Fruit fly (Drosophila melanogaster) whole organism, adult: ENCODE results near the gene CG15922.

Source experiments
- CG14711 ChIP-seq: fragments of 200-800 bp; sonication (Bioruptor generic); optimal IDR thresholded peaks from 2 replicates; lab custom pipeline; 2018; ENCODE audit warnings: missing biosample characterization, mild to moderate bottlenecking, missing genetic modification characterization, moderate library complexity
- CG7045 ChIP-seq: fragments of 200-800 bp; sonication (Bioruptor generic); optimal IDR thresholded peaks from 2 replicates; lab custom pipeline; 2017; ENCODE audit warnings: missing biosample characterization, mild to moderate bottlenecking, missing genetic modification characterization
- CG7101 ChIP-seq: fragments of 200-800 bp; sonication (Bioruptor generic); optimal IDR thresholded peaks from 2 replicates; lab custom pipeline; 2018; ENCODE audit warnings: missing biosample characterization, mild to moderate bottlenecking, missing genetic modification characterization, moderate library complexity
- Clk ChIP-seq: fragments of 200-800 bp; sonication (Bioruptor generic); optimal IDR thresholded peaks from 2 replicates; lab custom pipeline; 2017; ENCODE audit warnings: missing biosample characterization, missing genetic modification characterization
- Crg-1 ChIP-seq: fragments of 200-800 bp; sonication (Bioruptor generic); optimal IDR thresholded peaks from 2 replicates; lab custom pipeline; 2016; ENCODE audit warnings: missing biosample characterization, missing genetic modification characterization
- Hr96 ChIP-seq: fragments of 200-800 bp; sonication (Bioruptor generic); optimal IDR thresholded peaks from 2 replicates; lab custom pipeline; 2016; ENCODE audit warnings: missing biosample characterization, missing genetic modification characterization
- Mnt ChIP-seq: fragments of 200-800 bp; sonication (Bioruptor generic); optimal IDR thresholded peaks from 2 replicates; lab custom pipeline; 2016; ENCODE audit warnings: missing biosample characterization, mild to moderate bottlenecking, missing genetic modification characterization
- ovo ChIP-seq: fragments of 200-800 bp; sonication (Bioruptor generic); optimal IDR thresholded peaks from 2 replicates; lab custom pipeline; 2016; ENCODE audit warnings: missing biosample characterization, missing genetic modification characterization
- pad ChIP-seq: fragments of 200-800 bp; sonication (Bioruptor generic); optimal IDR thresholded peaks from 3 replicates; lab custom pipeline; 2017; ENCODE audit warnings: missing biosample characterization, missing genetic modification characterization, mild to moderate bottlenecking, moderate library complexity, missing genetic modification reagents
- tj ChIP-seq: fragments of 200-800 bp; sonication (Bioruptor generic); optimal IDR thresholded peaks from 3 replicates; lab custom pipeline; 2017; ENCODE audit warnings: missing biosample characterization, mild to moderate bottlenecking, missing genetic modification characterization, moderate library complexity

DNA sequence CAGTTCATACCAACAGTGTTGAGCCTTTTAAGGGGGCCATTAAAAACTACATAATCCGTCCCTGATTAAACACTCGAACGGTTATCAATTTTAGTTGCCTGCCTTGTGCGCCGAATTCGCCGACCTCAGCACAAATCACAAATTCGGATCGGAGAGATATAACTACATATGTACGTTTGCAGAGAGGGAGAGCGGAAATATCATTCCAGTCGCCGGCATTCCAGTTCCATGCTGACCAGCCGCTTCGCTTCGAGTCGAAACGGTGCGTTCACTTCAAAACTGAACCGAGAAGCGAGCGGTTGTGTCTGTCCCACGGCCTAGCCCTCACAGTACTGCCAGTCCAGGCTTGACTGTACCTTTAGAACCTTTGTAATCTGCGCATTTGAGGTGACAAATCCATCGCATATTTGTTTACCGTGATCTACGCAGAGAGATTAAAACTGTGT is 14.5 kb upstream of the CG15922 start:
- TF ChIP-seq CG7045 (GFP tag; lab: Kevin White, UChicago) = no peak
- TF ChIP-seq CG7101 (tag; lab: Kevin White, UChicago) = no peak
- TF ChIP-seq Clk (GFP tag; lab: Kevin White, UChicago) = no peak
- peak; percentile 35 for TF ChIP-seq Crg-1 (GFP tag; lab: Kevin White, UChicago)
- TF ChIP-seq ovo (GFP tag; lab: Kevin White, UChicago) = peak; percentile 6
- TF ChIP-seq Mnt (GFP tag; lab: Kevin White, UChicago) = peak; percentile 84
- no peak for TF ChIP-seq Hr96 (GFP tag; lab: Kevin White, UChicago)
- peak; percentile 68 for TF ChIP-seq pad
- TF ChIP-seq tj = peak; percentile 95
- no peak for TF ChIP-seq CG14711 (tag; lab: Kevin White, UChicago)
